Worm (Caenorhabditis elegans) whole organism, L4 larva: ENCODE results near the gene nspe-6.
"Not testable (repeated sequence)": the region's sequence is repeated elsewhere in the genome, so short reads cannot be mapped to it uniquely, and the experiment has no call there.

Source experiments
- F26F4.8 ChIP-seq: fragments of 200-800 bp; sonication (Bioruptor generic); conservative IDR thresholded peaks from 2 replicates; pipeline ENCODE4 v1.3.6; 2022; ENCODE audit warnings: missing genetic modification characterization, missing compliant biosample characterization
- T20F7.1 ChIP-seq: fragments of 200-800 bp; sonication (Bioruptor generic); optimal IDR thresholded peaks from 2 replicates; lab custom pipeline; 2018; ENCODE audit warnings: mild to moderate bottlenecking, missing genetic modification characterization, missing compliant biosample characterization
- Y105C5A.15 ChIP-seq: fragments of 200-800 bp; sonication (Bioruptor generic); IDR thresholded peaks from 2 replicates; pipeline ENCODE4 v1.3.6; 2022; ENCODE audit warnings: missing genetic modification characterization, missing compliant biosample characterization
- ZK546.5 ChIP-seq, 2 experiments: sonication (generic microtip); optimal IDR thresholded peaks; 2 replicates each; lab custom pipeline; 2017; ENCODE audit warnings: missing biosample characterization in 2 of 2, missing genetic modification characterization in 2 of 2
- ama-1 ChIP-seq: fragments of 150-350 bp; optimal IDR thresholded peaks from 2 replicates; lab custom pipeline; 2014; ENCODE audit warnings: inconsistent platforms, mixed read lengths
- attf-4 ChIP-seq: sonication (generic microtip); optimal IDR thresholded peaks from 3 replicates; lab custom pipeline; 2017; ENCODE audit warnings: missing biosample characterization, missing genetic modification characterization
- ceh-20 ChIP-seq: fragments of 200-800 bp; sonication (Bioruptor generic); IDR thresholded peaks from 2 replicates; pipeline ENCODE4 v1.3.6; 2022; ENCODE audit warnings: missing genetic modification reagents, missing genetic modification characterization, missing compliant biosample characterization
- ceh-28 ChIP-seq: fragments of 150-350 bp; optimal IDR thresholded peaks from 2 replicates; lab custom pipeline; 2014; ENCODE audit warnings: missing biosample characterization, missing genetic modification reagents, missing genetic modification characterization
- ceh-44 ChIP-seq: fragments of 200-800 bp; sonication (Bioruptor generic); IDR thresholded peaks from 2 replicates; pipeline ENCODE4 v1.3.6; 2022; ENCODE audit warnings: missing genetic modification reagents, missing genetic modification characterization, missing compliant biosample characterization
- cey-2 ChIP-seq: sonication (generic microtip); optimal IDR thresholded peaks from 3 replicates; lab custom pipeline; 2017; ENCODE audit warnings: missing genetic modification characterization, mild to moderate bottlenecking, missing compliant biosample characterization, antibody characterized with exemption, borderline replicate concordance; ENCODE audit not compliant: insufficient read depth
- ctbp-1 ChIP-seq: fragments of 200-800 bp; sonication (Bioruptor generic); IDR thresholded peaks from 2 replicates; pipeline ENCODE4 v1.3.6; 2022; ENCODE audit warnings: missing genetic modification reagents, missing genetic modification characterization, missing compliant biosample characterization
- daf-12 ChIP-seq: fragments of 150-350 bp; optimal IDR thresholded peaks from 2 replicates; lab custom pipeline; 2014; ENCODE audit warnings: missing biosample characterization, missing genetic modification reagents, missing genetic modification characterization
- dmd-6 ChIP-seq: fragments of 200-800 bp; sonication (Bioruptor generic); IDR thresholded peaks from 2 replicates; pipeline ENCODE4 v1.3.6; 2022; ENCODE audit warnings: missing genetic modification reagents, missing genetic modification characterization, missing compliant biosample characterization
- dmd-8 ChIP-seq: fragments of 200-800 bp; sonication (Bioruptor generic); IDR thresholded peaks from 2 replicates; pipeline ENCODE4 v1.3.6; 2022; ENCODE audit warnings: missing genetic modification characterization, missing compliant biosample characterization
- dmd-9 ChIP-seq: fragments of 200-800 bp; sonication (Bioruptor generic); IDR thresholded peaks from 2 replicates; pipeline ENCODE4 v1.3.6; 2022; ENCODE audit warnings: missing genetic modification reagents, missing genetic modification characterization, missing compliant biosample characterization
- dpl-1 ChIP-seq: fragments of 150-350 bp; optimal IDR thresholded peaks from 2 replicates; lab custom pipeline; 2014; ENCODE audit warnings: missing biosample characterization, missing genetic modification reagents, missing genetic modification characterization
- duxl-1 ChIP-seq: sonication (generic microtip); optimal IDR thresholded peaks from 2 replicates; lab custom pipeline; 2016; ENCODE audit warnings: mild to moderate bottlenecking, missing genetic modification characterization, moderate library complexity, missing compliant biosample characterization; ENCODE audit not compliant: poor library complexity
- fkh-10 ChIP-seq: fragments of 150-350 bp; optimal IDR thresholded peaks from 2 replicates; lab custom pipeline; 2014; ENCODE audit warnings: missing biosample characterization, missing genetic modification reagents, missing genetic modification characterization
- gei-8 ChIP-seq: fragments of 200-800 bp; sonication (Bioruptor generic); optimal IDR thresholded peaks from 2 replicates; lab custom pipeline; 2018; ENCODE audit warnings: mild to moderate bottlenecking, missing genetic modification characterization, missing compliant biosample characterization
- hif-1 ChIP-seq, 2 experiments: sonication (generic microtip); optimal IDR thresholded peaks; 2 replicates each; lab custom pipeline; 2016 to 2017; ENCODE audit warnings: missing compliant biosample characterization in 2 of 2, missing genetic modification characterization in 2 of 2, missing genetic modification reagents in 2 of 2, missing genotype in 2 of 2, mild to moderate bottlenecking in 1 of 2
- lin-1 ChIP-seq: fragments of 200-800 bp; sonication (Bioruptor generic); IDR thresholded peaks from 2 replicates; pipeline ENCODE4 v1.3.6; 2022; ENCODE audit warnings: missing genetic modification reagents, missing genetic modification characterization, missing compliant biosample characterization
- lin-38 ChIP-seq: fragments of 200-800 bp; sonication (Bioruptor generic); IDR thresholded peaks from 2 replicates; pipeline ENCODE4 v1.3.6; 2022; ENCODE audit warnings: missing genetic modification reagents, missing genetic modification characterization, missing compliant biosample characterization
- mdl-1 ChIP-seq, 2 experiments: fragments of 150-350 bp in 1 of 2; sonication (generic microtip) in 1 of 2; optimal IDR thresholded peaks; 2 replicates each; lab custom pipeline; 2014 to 2017; ENCODE audit warnings: missing biosample characterization in 2 of 2, missing genetic modification characterization in 2 of 2
- mdt-29 ChIP-seq: fragments of 200-800 bp; sonication (Bioruptor generic); IDR thresholded peaks from 2 replicates; pipeline ENCODE4 v1.3.6; 2022; ENCODE audit warnings: missing genetic modification reagents, missing genetic modification characterization, missing compliant biosample characterization
- nhr-102 ChIP-seq: sonication (generic microtip); optimal IDR thresholded peaks from 2 replicates; lab custom pipeline; 2016; ENCODE audit warnings: mild to moderate bottlenecking, missing genetic modification characterization, moderate library complexity, missing compliant biosample characterization
- nhr-11 ChIP-seq: fragments of 150-350 bp; optimal IDR thresholded peaks from 2 replicates; lab custom pipeline; 2014; ENCODE audit warnings: missing biosample characterization, missing genetic modification characterization
- nhr-237 ChIP-seq: sonication (generic microtip); optimal IDR thresholded peaks from 2 replicates; lab custom pipeline; 2017; ENCODE audit warnings: missing biosample characterization, missing genetic modification characterization
- pqm-1 ChIP-seq: sonication (generic microtip); optimal IDR thresholded peaks from 2 replicates; lab custom pipeline; 2017; ENCODE audit warnings: missing biosample characterization, missing genetic modification characterization
- rbr-2 ChIP-seq: sonication (generic microtip); optimal IDR thresholded peaks from 2 replicates; lab custom pipeline; 2016; ENCODE audit warnings: missing genotype, missing genetic modification characterization, missing compliant biosample characterization
- sdz-12 ChIP-seq: fragments of 200-800 bp; sonication (Bioruptor generic); optimal IDR thresholded peaks from 2 replicates; lab custom pipeline; 2018; ENCODE audit warnings: mild to moderate bottlenecking, missing genetic modification characterization, missing compliant biosample characterization
- set-16 ChIP-seq: fragments of 200-800 bp; sonication (Bioruptor generic); IDR thresholded peaks from 2 replicates; pipeline ENCODE4 v1.3.6; 2022; ENCODE audit warnings: missing genetic modification reagents, missing genetic modification characterization, missing compliant biosample characterization
- tag-97 ChIP-seq: fragments of 200-800 bp; sonication (Bioruptor generic); IDR thresholded peaks from 2 replicates; pipeline ENCODE4 v1.3.6; 2022; ENCODE audit warnings: missing genetic modification characterization, missing compliant biosample characterization
- tra-1 ChIP-seq: fragments of 200-800 bp; sonication (Bioruptor generic); IDR thresholded peaks from 2 replicates; pipeline ENCODE4 v1.3.6; 2022; ENCODE audit warnings: missing genetic modification reagents, missing genetic modification characterization, missing compliant biosample characterization
- unc-130 ChIP-seq: sonication (generic microtip); optimal IDR thresholded peaks from 2 replicates; lab custom pipeline; 2016; ENCODE audit warnings: missing genetic modification reagents, missing genetic modification characterization, missing compliant biosample characterization
- unc-39 ChIP-seq: sonication (generic microtip); optimal IDR thresholded peaks from 2 replicates; lab custom pipeline; 2017; ENCODE audit warnings: missing biosample characterization, missing genetic modification characterization
- unc-62 ChIP-seq, 3 experiments: fragments of 150-350 bp in 1 of 3; sonication (generic microtip); optimal IDR thresholded peaks in 2 of 3; peaks in 1 of 3; 1 replicate in 1 of 3; 2 replicates in 2 of 3; lab custom pipeline; 2014 to 2017; ENCODE audit warnings: missing biosample characterization in 3 of 3, missing genetic modification characterization in 3 of 3, missing genetic modification reagents in 3 of 3, missing genotype in 1 of 3
- vab-7 ChIP-seq: fragments of 200-800 bp; sonication (Bioruptor generic); IDR thresholded peaks from 2 replicates; pipeline ENCODE4 v1.3.6; 2022; ENCODE audit warnings: missing genetic modification reagents, missing genetic modification characterization, missing compliant biosample characterization
- zfp-2 ChIP-seq: sonication (generic microtip); optimal IDR thresholded peaks from 2 replicates; lab custom pipeline; 2016; ENCODE audit warnings: mild to moderate bottlenecking, missing genetic modification characterization, missing compliant biosample characterization
- zip-11 ChIP-seq: fragments of 200-800 bp; sonication (Bioruptor generic); IDR thresholded peaks from 2 replicates; pipeline ENCODE4 v1.3.6; 2022; ENCODE audit warnings: missing genetic modification characterization, missing compliant biosample characterization
- ztf-11 ChIP-seq: fragments of 150-350 bp; optimal IDR thresholded peaks from 2 replicates; lab custom pipeline; 2014; ENCODE audit warnings: missing biosample characterization, missing genetic modification characterization

nspe-6 gene

DNA sequence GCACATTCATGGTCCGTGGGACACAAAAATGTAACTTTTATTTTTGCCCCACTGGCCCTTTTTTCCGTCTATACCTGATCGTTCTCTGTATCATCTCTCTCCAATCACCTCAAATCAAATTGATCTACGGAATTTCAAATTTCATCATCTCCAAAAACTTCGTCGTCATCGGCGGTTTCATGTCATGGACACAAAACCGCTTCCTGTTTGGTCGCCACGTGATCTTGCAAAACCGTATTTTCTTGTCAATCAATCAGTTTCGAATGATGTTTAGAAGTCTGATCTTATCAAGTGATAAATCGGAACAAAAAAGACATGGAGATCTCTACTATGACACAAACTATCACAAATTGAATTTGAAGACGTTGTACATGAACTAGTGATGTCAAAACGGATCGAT, 9.7 kb upstream of the nspe-6 start (continued):
- TF ChIP-seq rbr-2 (tag; lab: Kevin White, UChicago) (no peak), T20F7.1 (GFP tag; lab: Kevin White, UChicago) (no peak), F26F4.8 (no peak), zfp-2 (tag; lab: Kevin White, UChicago) (no peak), unc-130 (GFP tag; lab: Kevin White, UChicago) (no peak), ama-1 (lab: Kevin White, UChicago) (no peak), lin-1 (GFP tag; lab: Robert Waterston, UW) (no peak), unc-62 (GFP tag; optimal IDR thresholded peaks at IDR 0.05 in 1 of 2; lab: Kevin White, UChicago) (peak in 1 of 2 experiments; percentile 97), unc-62 (tag; optimal IDR thresholded peaks at IDR 0.05; lab: Kevin White, UChicago) (no peak), ZK546.5 (tag; optimal IDR thresholded peaks at IDR 0.05; lab: Kevin White, UChicago) (no peak), zip-11 (GFP tag; lab: Robert Waterston, UW) (no peak), unc-39 (tag; lab: Kevin White, UChicago) (no peak), nhr-11 (tag; lab: Kevin White, UChicago) (no peak), dmd-6 (peak; percentile 70), fkh-10 (GFP tag; lab: Kevin White, UChicago) (no peak), ztf-11 (tag; lab: Kevin White, UChicago) (no peak), mdt-29 (no peak), tag-97 (GFP tag; lab: Robert Waterston, UW) (no peak), ceh-44 (no peak), gei-8 (GFP tag; lab: Kevin White, UChicago) (no peak), cey-2 (tag; lab: Kevin White, UChicago) (peak; percentile 79), dpl-1 (GFP tag; lab: Kevin White, UChicago) (no peak), dmd-8 (GFP tag; lab: Robert Waterston, UW) (no peak), daf-12 (tag; lab: Kevin White, UChicago) (no peak), mdl-1 (tag; optimal IDR thresholded peaks at IDR 0.05; lab: Kevin White, UChicago) (peak; percentile 35 to 85), ceh-20 (GFP tag; lab: Robert Waterston, UW) (0 out of 2 replicates have a peak, but pooled peaks have one; percentile 19), set-16 (GFP tag; lab: Robert Waterston, UW) (no peak), nhr-237 (tag; lab: Kevin White, UChicago) (no peak), attf-4 (no peak), nhr-102 (no peak), dmd-9 (GFP tag; lab: Robert Waterston, UW) (no peak), pqm-1 (tag; lab: Kevin White, UChicago) (no peak)

DNA sequence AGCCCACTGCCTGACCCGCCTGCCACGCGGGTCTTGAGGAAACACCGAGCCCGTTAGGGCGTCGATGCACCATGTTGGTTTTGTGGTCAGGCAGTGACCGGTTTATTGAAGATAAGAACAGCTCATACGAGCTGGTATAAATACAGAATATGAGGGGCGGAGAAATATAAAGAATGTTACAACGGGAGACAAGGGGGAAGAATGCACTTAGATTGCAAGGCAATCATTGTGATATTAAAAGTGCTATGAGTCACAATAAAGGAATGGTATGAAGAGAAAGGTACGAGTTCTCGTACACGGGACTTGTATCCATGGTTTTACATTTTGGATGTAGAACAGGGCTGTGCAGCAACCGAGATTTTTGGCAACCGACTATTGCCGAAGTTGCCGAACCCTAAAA, 8.5 kb upstream of the nspe-6 start, which contains the start of gene Y38E10A.14:
Y38E10A.14 (minus strand) TSS at position 101 of the 400 bp plus-strand sequence.
- TF ChIP-seq ZK546.5 (tag; optimal IDR thresholded peaks at IDR 0.05; lab: Kevin White, UChicago); lin-38 (GFP tag; lab: Robert Waterston, UW); ceh-28 (tag; lab: Kevin White, UChicago): not testable (repeated sequence)

DNA sequence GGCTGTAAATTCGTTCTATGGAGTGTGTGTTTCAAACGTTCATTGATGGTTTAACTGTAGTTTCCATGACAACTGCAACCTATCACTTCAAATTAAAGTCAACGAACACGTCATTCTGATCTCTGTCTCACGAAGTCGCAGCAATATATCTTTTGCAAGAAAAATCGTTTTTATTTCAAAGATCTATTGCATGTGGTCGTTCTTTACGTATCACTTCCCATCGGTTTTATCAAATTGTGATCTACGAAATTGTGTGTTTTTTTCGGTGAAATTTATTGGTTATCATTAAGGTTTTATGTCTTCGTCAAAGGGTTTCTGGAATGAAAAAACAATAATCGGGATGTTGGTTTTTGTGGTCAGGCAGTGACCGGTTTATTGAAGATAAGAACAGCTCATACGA, 6.9 kb upstream of the nspe-6 start:
- TF ChIP-seq dmd-6 (peak; percentile 21; the same call in 1 of the 2 replicates), vab-7 (GFP tag; lab: Robert Waterston, UW) (no peak), ctbp-1 (GFP tag; lab: Robert Waterston, UW) (no peak), ceh-20 (GFP tag; lab: Robert Waterston, UW) (peak; percentile 55; the same call in 1 of the 2 replicates), hif-1 (tag; optimal IDR thresholded peaks at IDR 0.05; lab: Kevin White, UChicago) (peak in 1 of 2 experiments; percentile 11), Y105C5A.15 (GFP tag; lab: Robert Waterston, UW) (no peak), sdz-12 (no peak), duxl-1 (tag; lab: Kevin White, UChicago) (no peak), tra-1 (GFP tag; lab: Robert Waterston, UW) (no peak)
